Worm (Caenorhabditis elegans) whole organism, L3 larva: ENCODE data around the gene srx-58.

Experiments used
- daf-12 ChIP-seq: fragments of 150-350 bp; optimal IDR thresholded peaks from 2 replicates; lab custom pipeline; 2014; ENCODE audit warnings: missing biosample characterization, missing genetic modification reagents, missing genetic modification characterization
- elt-2 ChIP-seq: sonication (generic microtip); optimal IDR thresholded peaks from 2 replicates; lab custom pipeline; 2016; ENCODE audit warnings: missing genetic modification reagents, mild to moderate bottlenecking, missing genetic modification characterization, missing compliant biosample characterization
- hmg-11 ChIP-seq: sonication (generic microtip); optimal IDR thresholded peaks from 2 replicates; lab custom pipeline; 2016; ENCODE audit warnings: missing genetic modification characterization, missing compliant biosample characterization
- lin-39 ChIP-seq: fragments of 150-350 bp; optimal IDR thresholded peaks from 2 replicates; lab custom pipeline; 2018; ENCODE audit warnings: missing biosample characterization, missing genetic modification reagents, missing genetic modification characterization
- nhr-11 ChIP-seq: fragments of 150-350 bp; optimal IDR thresholded peaks from 2 replicates; lab custom pipeline; 2014; ENCODE audit warnings: missing biosample characterization, missing genetic modification characterization
- nhr-237 ChIP-seq: fragments of 150-350 bp; optimal IDR thresholded peaks from 2 replicates; lab custom pipeline; 2014; ENCODE audit warnings: missing biosample characterization, missing genetic modification characterization
- pha-4 ChIP-seq: fragments of 150-350 bp; optimal IDR thresholded peaks from 2 replicates; lab custom pipeline; 2014; ENCODE audit warnings: missing biosample characterization, missing genetic modification reagents, missing genetic modification characterization
- tbx-2 ChIP-seq: sonication (generic microtip); optimal IDR thresholded peaks from 2 replicates; lab custom pipeline; 2016; ENCODE audit warnings: mild to moderate bottlenecking, missing genetic modification characterization, missing compliant biosample characterization
- ztf-4 ChIP-seq: fragments of 150-350 bp; optimal IDR thresholded peaks from 2 replicates; lab custom pipeline; 2014; ENCODE audit warnings: missing biosample characterization, missing genetic modification characterization

- TF ChIP-seq elt-2 (tag; lab: Kevin White, UChicago): no peak
- no peak for TF ChIP-seq hmg-11 (tag; lab: Kevin White, UChicago)
- TF ChIP-seq nhr-11 (tag; lab: Kevin White, UChicago): no peak
- no peak for TF ChIP-seq daf-12 (tag; lab: Kevin White, UChicago)
- no peak for TF ChIP-seq ztf-4 (tag; lab: Kevin White, UChicago)
- TF ChIP-seq tbx-2 (tag; lab: Kevin White, UChicago): no peak
- TF ChIP-seq pha-4: no peak
- TF ChIP-seq lin-39: no peak
- TF ChIP-seq nhr-237 (tag; lab: Kevin White, UChicago): no peak
These were observed 15.3 kb downstream of the srx-58 start for ce11 chrV:15367770-15368169.
